Worm (Caenorhabditis elegans) whole organism, young adult: Measurements from ENCODE around the gene F36D3.16.
"Not testable (repeated sequence)": the region's sequence is repeated elsewhere in the genome, so short reads cannot be mapped to it uniquely, and the experiment has no call there.

Source experiments
- ZK185.1 ChIP-seq: sonication (generic microtip); optimal IDR thresholded peaks from 2 replicates; lab custom pipeline; 2016; ENCODE audit warnings: mild to moderate bottlenecking, missing genetic modification characterization, missing compliant biosample characterization; ENCODE audit not compliant: poor library complexity, severe bottlenecking
- attf-5 ChIP-seq: fragments of 200-800 bp; sonication (Bioruptor generic); optimal IDR thresholded peaks from 2 replicates; lab custom pipeline; 2018; ENCODE audit warnings: mild to moderate bottlenecking, missing genetic modification characterization, missing compliant biosample characterization
- snpc-4 ChIP-seq, 5 experiments: fragments of 150-350 bp in 1 of 5; sonication (generic microtip) in 4 of 5; optimal IDR thresholded peaks; 2 replicates each; lab custom pipeline; 2014 to 2018; ENCODE audit warnings: missing genetic modification characterization in 5 of 5, missing biosample characterization in 3 of 5, antibody characterized with exemption in 2 of 5, mild to moderate bottlenecking in 2 of 5, missing compliant biosample characterization in 2 of 5, missing genotype in 2 of 5, moderate library complexity in 2 of 5, missing genetic modification reagents in 1 of 5
- tlf-1 ChIP-seq: fragments of 200-800 bp; sonication (Bioruptor generic); optimal IDR thresholded peaks from 2 replicates; lab custom pipeline; 2018; ENCODE audit warnings: mild to moderate bottlenecking, missing genetic modification characterization, missing compliant biosample characterization

- TF ChIP-seq tlf-1 (GFP tag; lab: Kevin White, UChicago); attf-5; snpc-4 (GFP tag; optimal IDR thresholded peaks at IDR 0.05; lab: Kevin White, UChicago); snpc-4 (tag; optimal IDR thresholded peaks at IDR 0.05; lab: Kevin White, UChicago); ZK185.1 (tag; lab: Kevin White, UChicago): not testable (repeated sequence)
Measured at ce11 chrV:16515140-16515539, 12.8 kb upstream of the F36D3.16 start, which contains the start of gene F36D3.5.
